Worm (Caenorhabditis elegans) whole organism, early embryonic: ENCODE results near the gene sri-65.

Experiments
- B0310.2 ChIP-seq: sonication (generic microtip); optimal IDR thresholded peaks from 2 replicates; lab custom pipeline; 2016; ENCODE audit warnings: mild to moderate bottlenecking, missing genetic modification characterization, missing compliant biosample characterization
- F13C5.2 ChIP-seq: sonication (generic microtip); optimal IDR thresholded peaks from 2 replicates; lab custom pipeline; 2017; ENCODE audit warnings: mild to moderate bottlenecking, missing genetic modification characterization, inconsistent platforms, missing compliant biosample characterization
- aly-1 ChIP-seq: sonication (generic microtip); optimal IDR thresholded peaks from 2 replicates; lab custom pipeline; 2016; ENCODE audit warnings: missing genetic modification characterization, missing compliant biosample characterization
- ama-1 ChIP-seq: fragments of 150-350 bp; optimal IDR thresholded peaks from 2 replicates; lab custom pipeline; 2014
- ceh-36 ChIP-seq: sonication (generic microtip); optimal IDR thresholded peaks from 2 replicates; lab custom pipeline; 2016; ENCODE audit warnings: missing genetic modification characterization, inconsistent platforms, missing compliant biosample characterization
- ets-7 ChIP-seq: sonication (generic microtip); optimal IDR thresholded peaks from 2 replicates; lab custom pipeline; 2016; ENCODE audit warnings: missing genotype, missing genetic modification characterization, missing compliant biosample characterization
- flt-1 ChIP-seq: fragments of 200-800 bp; sonication (Bioruptor generic); IDR thresholded peaks from 2 replicates; pipeline ENCODE4 v1.3.6; 2022; ENCODE audit warnings: missing genetic modification characterization, missing compliant biosample characterization
- hnd-1 ChIP-seq: sonication (generic microtip); optimal IDR thresholded peaks from 2 replicates; lab custom pipeline; 2016; ENCODE audit warnings: missing genetic modification characterization, missing compliant biosample characterization
- scrt-1 ChIP-seq: fragments of 200-800 bp; sonication (Bioruptor generic); IDR thresholded peaks from 2 replicates; pipeline ENCODE4 v1.3.6; 2022; ENCODE audit warnings: missing genetic modification characterization, missing compliant biosample characterization
- tbx-11 ChIP-seq: fragments of 200-800 bp; sonication (Bioruptor generic); IDR thresholded peaks from 2 replicates; pipeline ENCODE4 v1.3.6; 2022; ENCODE audit warnings: missing genetic modification characterization, missing compliant biosample characterization

DNA sequence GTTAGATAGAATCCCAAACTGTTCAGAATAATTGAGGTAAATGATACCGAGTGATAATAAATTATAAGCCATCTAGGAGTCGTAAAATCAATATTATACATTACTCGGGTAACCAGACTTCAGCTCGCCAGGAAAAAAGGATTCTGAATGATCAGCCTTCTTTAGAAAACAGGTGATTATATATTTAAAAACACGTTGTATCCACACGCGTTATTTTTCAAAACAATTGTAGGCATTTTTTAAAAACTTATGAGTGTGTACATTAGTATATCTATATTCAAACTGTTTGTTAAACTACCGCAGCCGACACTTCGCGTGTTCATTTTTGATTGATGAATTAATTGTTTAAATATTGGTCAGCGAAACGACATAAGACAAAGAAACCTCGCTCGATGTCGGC is at the start of gene sri-65:
- TF ChIP-seq hnd-1 (tag; lab: Kevin White, UChicago) (no peak), B0310.2 (no peak), aly-1 (tag; lab: Kevin White, UChicago) (no peak), scrt-1 (GFP tag; lab: Robert Waterston, UW) (no peak), F13C5.2 (tag; lab: Kevin White, UChicago) (no peak), tbx-11 (GFP tag; lab: Robert Waterston, UW) (no peak), flt-1 (GFP tag; lab: Robert Waterston, UW) (no peak), ama-1 (lab: Kevin White, UChicago) (no peak), ets-7 (tag; lab: Kevin White, UChicago) (no peak), ceh-36 (tag; lab: Kevin White, UChicago) (no peak)
